Fruit fly (Drosophila melanogaster) whole organism, wandering third instar larva: ENCODE data around the gene CG43149.

Experiments
- Abd-B ChIP-seq: fragments of >200 bp; optimal IDR thresholded peaks from 2 replicates; lab custom pipeline; 2017; ENCODE audit warnings: missing biosample characterization, missing genetic modification characterization
- Dfd ChIP-seq: fragments of >200 bp; optimal IDR thresholded peaks from 2 replicates; lab custom pipeline; 2017; ENCODE audit warnings: missing biosample characterization, missing genetic modification characterization
- Hr83 ChIP-seq: fragments of 200-300 bp; sonication (Bioruptor generic); optimal IDR thresholded peaks from 2 replicates; lab custom pipeline; 2016; ENCODE audit warnings: missing biosample characterization, mild to moderate bottlenecking, missing genetic modification characterization, moderate library complexity; ENCODE audit not compliant: poor library complexity, severe bottlenecking
- Mio ChIP-seq: sonication (Bioruptor generic); optimal IDR thresholded peaks from 2 replicates; lab custom pipeline; 2016; ENCODE audit warnings: missing biosample characterization, missing genetic modification characterization
- dl ChIP-seq, 2 experiments: fragments of 175-275, 200-275 bp in 1 of 2; fragments of 200-275 bp in 1 of 2; sonication (Bioruptor generic); optimal IDR thresholded peaks; lab custom pipeline; 2018; ENCODE audit warnings: mild to moderate bottlenecking in 2 of 2, missing biosample characterization in 2 of 2, missing genetic modification characterization in 2 of 2, moderate library complexity in 2 of 2; ENCODE audit not compliant: partially characterized antibody in 2 of 2, insufficient read depth in 1 of 2
- foxo ChIP-seq, 2 experiments: fragments of 200-800 bp; sonication (Bioruptor generic); optimal IDR thresholded peaks; 2 replicates in 1 of 2; 3 replicates in 1 of 2; lab custom pipeline; 2016 to 2017; ENCODE audit warnings: missing biosample characterization in 2 of 2, missing genetic modification characterization in 2 of 2
- h ChIP-seq: fragments of 200-800 bp; sonication (Bioruptor generic); optimal IDR thresholded peaks from 3 replicates; lab custom pipeline; 2016; ENCODE audit warnings: missing biosample characterization, mild to moderate bottlenecking, missing genetic modification characterization
- lola ChIP-seq: fragments of >200 bp; optimal IDR thresholded peaks from 2 replicates; lab custom pipeline; 2017; ENCODE audit warnings: missing biosample characterization, missing genetic modification characterization
- pan ChIP-seq: fragments of >200 bp; optimal IDR thresholded peaks from 2 replicates; lab custom pipeline; 2017
- psq ChIP-seq: fragments of 200-800 bp; sonication (Bioruptor generic); optimal IDR thresholded peaks from 3 replicates; lab custom pipeline; 2017; ENCODE audit warnings: missing biosample characterization, mild to moderate bottlenecking, missing genetic modification characterization, moderate library complexity
- tai ChIP-seq: sonication (Bioruptor generic); optimal IDR thresholded peaks from 2 replicates; lab custom pipeline; 2016; ENCODE audit warnings: missing biosample characterization, missing genetic modification characterization
- usp ChIP-seq: fragments of >200 bp; optimal IDR thresholded peaks from 2 replicates; lab custom pipeline; 2017; ENCODE audit warnings: missing biosample characterization, missing genetic modification characterization
- woc ChIP-seq: sonication (Bioruptor generic); optimal IDR thresholded peaks from 2 replicates; lab custom pipeline; 2016; ENCODE audit warnings: missing biosample characterization, mild to moderate bottlenecking, missing genetic modification characterization

DNA sequence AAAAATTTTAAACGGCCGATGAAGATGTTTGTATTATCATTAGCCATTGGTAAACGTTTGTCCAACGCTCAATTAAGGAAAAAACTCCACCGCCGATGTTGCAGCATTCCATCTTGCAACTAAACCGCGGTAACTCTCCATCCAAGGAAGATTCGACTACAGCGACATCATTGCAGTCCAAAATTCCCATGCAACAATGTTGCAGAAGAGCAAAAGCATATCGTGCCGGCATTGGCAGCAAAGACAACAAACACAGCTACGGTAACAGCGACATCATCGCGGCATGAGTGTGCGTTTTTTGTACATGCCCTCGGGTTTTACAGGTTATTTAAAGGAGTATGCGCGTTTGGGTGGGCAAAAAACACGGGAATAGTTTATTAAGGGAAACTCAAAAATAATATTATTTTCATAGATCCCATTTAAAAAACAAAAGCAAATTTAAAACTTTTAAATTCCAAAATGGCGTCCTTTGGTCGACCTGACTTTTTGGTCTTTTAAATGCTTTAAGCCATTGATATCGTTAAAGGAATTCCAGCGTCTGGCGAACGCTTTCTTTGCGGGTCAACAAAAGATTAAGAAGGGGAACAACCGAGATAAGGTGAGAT is 24.8 kb downstream of the CG43149 start:
- TF ChIP-seq tai (GFP tag; lab: Kevin White, UChicago), result no peak
- TF ChIP-seq Mio (GFP tag; lab: Kevin White, UChicago), result no peak
- TF ChIP-seq dl (GFP tag; optimal IDR thresholded peaks at IDR 0.05; lab: Kevin White, UChicago; ENCODE audit: insufficient read depth in 1 of 2, partially characterized antibody in 2 of 2), result no peak
- TF ChIP-seq foxo (GFP tag; optimal IDR thresholded peaks at IDR 0.05; lab: Kevin White, UChicago), result no peak
- no peak for TF ChIP-seq lola (GFP tag; lab: Kevin White, UChicago)
- TF ChIP-seq woc (GFP tag; lab: Kevin White, UChicago), result no peak
- TF ChIP-seq Dfd (GFP tag; lab: Kevin White, UChicago), result no peak
- TF ChIP-seq psq (GFP tag; lab: Kevin White, UChicago), result no peak
- TF ChIP-seq h (GFP tag; lab: Kevin White, UChicago), result no peak
- TF ChIP-seq Abd-B (GFP tag; lab: Kevin White, UChicago), result no peak
- no peak for TF ChIP-seq Hr83
- TF ChIP-seq usp, result no peak
- TF ChIP-seq pan, result no peak
